Fruit fly (Drosophila melanogaster) whole organism, embryonic: Measurements from ENCODE around the gene kud.

ENCODE experiments used
- CG10209 ChIP-seq: fragments of 200-800 bp; sonication (Bioruptor generic); optimal IDR thresholded peaks from 3 replicates; lab custom pipeline; 2017; ENCODE audit warnings: missing biosample characterization, mild to moderate bottlenecking, missing genetic modification characterization, missing genetic modification reagents
- CG10274 ChIP-seq: fragments of 200-800 bp; sonication (Bioruptor generic); optimal IDR thresholded peaks from 3 replicates; lab custom pipeline; 2017; ENCODE audit warnings: missing biosample characterization, mild to moderate bottlenecking, missing genetic modification characterization
- CG10979 ChIP-seq: fragments of 200-800 bp; sonication (Bioruptor generic); optimal IDR thresholded peaks from 2 replicates; lab custom pipeline; 2018; ENCODE audit warnings: missing biosample characterization, mild to moderate bottlenecking, missing genetic modification characterization, moderate library complexity
- CG11247 ChIP-seq: fragments of 200-800 bp; sonication (Bioruptor generic); IDR thresholded peaks from 2 replicates; pipeline ENCODE4 v1.3.6; 2022; ENCODE audit warnings: missing biosample characterization, missing genetic modification characterization
- CG11398 ChIP-seq: fragments of 200-800 bp; sonication (Bioruptor generic); optimal IDR thresholded peaks from 2 replicates; lab custom pipeline; 2016; ENCODE audit warnings: missing biosample characterization, missing genetic modification characterization
- CG1233 ChIP-seq: fragments of 200-800 bp; sonication (Bioruptor generic); optimal IDR thresholded peaks from 4 replicates; lab custom pipeline; 2018; ENCODE audit warnings: missing biosample characterization, mild to moderate bottlenecking, missing genetic modification characterization
- CG12942 ChIP-seq: fragments of 200-800 bp; sonication (Bioruptor generic); optimal IDR thresholded peaks from 3 replicates; lab custom pipeline; 2016; ENCODE audit warnings: missing biosample characterization, missing genetic modification characterization
- CG13123 ChIP-seq: fragments of 200-800 bp; sonication (Bioruptor generic); optimal IDR thresholded peaks from 2 replicates; lab custom pipeline; 2016; ENCODE audit warnings: missing biosample characterization, missing genetic modification characterization
- CG1603 ChIP-seq: fragments of 200-800 bp; sonication (Bioruptor generic); optimal IDR thresholded peaks from 2 replicates; lab custom pipeline; 2019; ENCODE audit warnings: missing biosample characterization, mild to moderate bottlenecking, missing genetic modification characterization, moderate library complexity
- CG17359 ChIP-seq: fragments of 200-800 bp; sonication (Bioruptor generic); optimal IDR thresholded peaks from 3 replicates; lab custom pipeline; 2018; ENCODE audit warnings: missing biosample characterization, mild to moderate bottlenecking, missing genetic modification characterization, moderate library complexity
- CG17361 ChIP-seq: fragments of 200-800 bp; sonication (Bioruptor generic); IDR thresholded peaks from 3 replicates; pipeline ENCODE4 v1.3.6; 2022; ENCODE audit warnings: missing biosample characterization, missing genetic modification characterization
- CG17568 ChIP-seq: fragments of 200-800 bp; sonication (Bioruptor generic); optimal IDR thresholded peaks from 2 replicates; lab custom pipeline; 2018; ENCODE audit warnings: missing biosample characterization, mild to moderate bottlenecking, missing genetic modification characterization, moderate library complexity
- CG18011 ChIP-seq: fragments of 200-800 bp; sonication (Bioruptor generic); optimal IDR thresholded peaks from 2 replicates; lab custom pipeline; 2017; ENCODE audit warnings: missing biosample characterization, missing genetic modification characterization, mild to moderate bottlenecking, moderate library complexity, missing genotype
- CG1832 ChIP-seq: fragments of 200-800 bp; sonication (Bioruptor generic); optimal IDR thresholded peaks from 2 replicates; lab custom pipeline; 2017; ENCODE audit warnings: missing biosample characterization, mild to moderate bottlenecking, missing genetic modification characterization, inconsistent platforms
- CG18476 ChIP-seq: fragments of 200-800 bp; sonication (Bioruptor generic); optimal IDR thresholded peaks from 2 replicates; lab custom pipeline; 2016; ENCODE audit warnings: missing biosample characterization, mild to moderate bottlenecking, missing genetic modification characterization
- CG3281 ChIP-seq: fragments of 200-800 bp; sonication (Bioruptor generic); optimal IDR thresholded peaks from 3 replicates; lab custom pipeline; 2017; ENCODE audit warnings: missing biosample characterization, mild to moderate bottlenecking, missing genetic modification characterization
- CG3726 ChIP-seq: fragments of 200-800 bp; sonication (Bioruptor generic); IDR thresholded peaks from 3 replicates; pipeline ENCODE4, ENCODE4 v1.3.6; 2022; ENCODE audit warnings: missing biosample characterization, missing genetic modification characterization
- CG4328 ChIP-seq: fragments of 200-800 bp; sonication (Bioruptor generic); optimal IDR thresholded peaks from 3 replicates; lab custom pipeline; 2017; ENCODE audit warnings: missing biosample characterization, missing genetic modification reagents, missing genetic modification characterization
- CG7987 ChIP-seq: fragments of 200-800 bp; sonication (Bioruptor generic); optimal IDR thresholded peaks from 2 replicates; lab custom pipeline; 2018; ENCODE audit warnings: missing biosample characterization, mild to moderate bottlenecking, missing genetic modification characterization, moderate library complexity
- CG9609 ChIP-seq: fragments of 200-800 bp; sonication (Bioruptor generic); optimal IDR thresholded peaks from 3 replicates; lab custom pipeline; 2016; ENCODE audit warnings: missing biosample characterization, missing genetic modification characterization
- CG9797 ChIP-seq: fragments of 200-800 bp; sonication (Bioruptor generic); optimal IDR thresholded peaks from 3 replicates; lab custom pipeline; 2018; ENCODE audit warnings: missing biosample characterization, mild to moderate bottlenecking, missing genetic modification characterization
- CG9817 ChIP-seq: fragments of 200-800 bp; sonication (Bioruptor generic); optimal IDR thresholded peaks from 2 replicates; lab custom pipeline; 2018; ENCODE audit warnings: missing biosample characterization, mild to moderate bottlenecking, missing genetic modification characterization, moderate library complexity
- CkIIα-i1 ChIP-seq: fragments of 200-800 bp; sonication (Bioruptor generic); IDR thresholded peaks from 2 replicates; pipeline ENCODE4 v1.3.6; 2022; ENCODE audit warnings: missing biosample characterization, missing genetic modification characterization
- CoRest ChIP-seq: fragments of 200-800 bp; sonication (Bioruptor generic); optimal IDR thresholded peaks from 3 replicates; lab custom pipeline; 2018; ENCODE audit warnings: missing biosample characterization, mild to moderate bottlenecking, missing genetic modification characterization, moderate library complexity
- Doc3 ChIP-seq: fragments of 200-800 bp; sonication (Bioruptor generic); IDR thresholded peaks from 3 replicates; pipeline ENCODE4 v1.3.6; 2022; ENCODE audit warnings: missing biosample characterization, missing genetic modification characterization; ENCODE audit not compliant: partially characterized antibody
- Lhr ChIP-seq: fragments of 200-800 bp; sonication (Bioruptor generic); optimal IDR thresholded peaks from 3 replicates; lab custom pipeline; 2017; ENCODE audit warnings: mild to moderate bottlenecking, missing biosample characterization, missing genetic modification reagents, missing genetic modification characterization
- Lpt ChIP-seq: fragments of >200 bp; optimal IDR thresholded peaks from 2 replicates; lab custom pipeline; 2018; ENCODE audit warnings: missing biosample characterization, missing genetic modification characterization
- Nf-YB ChIP-seq: fragments of 200-800 bp; sonication (Bioruptor generic); optimal IDR thresholded peaks from 3 replicates; lab custom pipeline; 2019; ENCODE audit warnings: missing biosample characterization, mild to moderate bottlenecking, missing genetic modification characterization, moderate library complexity
- Ravus ChIP-seq: fragments of 200-800 bp; sonication (Bioruptor generic); IDR thresholded peaks from 2 replicates; pipeline ENCODE4 v1.3.6; 2022; ENCODE audit warnings: missing biosample characterization, missing genetic modification characterization
- Six4 ChIP-seq: fragments of 200-800 bp; sonication (Bioruptor generic); optimal IDR thresholded peaks from 2 replicates; lab custom pipeline; 2016; ENCODE audit warnings: missing biosample characterization, missing genetic modification characterization
- Spps ChIP-seq: fragments of 200-800 bp; sonication (Bioruptor generic); optimal IDR thresholded peaks from 2 replicates; lab custom pipeline; 2018; ENCODE audit warnings: missing biosample characterization, mild to moderate bottlenecking, missing genetic modification characterization
- ac ChIP-seq: fragments of 200-800 bp; sonication (Bioruptor generic); optimal IDR thresholded peaks from 3 replicates; lab custom pipeline; 2017; ENCODE audit warnings: missing biosample characterization, mild to moderate bottlenecking, missing genetic modification characterization
- ci ChIP-seq: fragments of 200-800 bp; sonication (Bioruptor generic); IDR thresholded peaks from 3 replicates; pipeline ENCODE4 v1.3.6; 2022; ENCODE audit warnings: missing biosample characterization, missing genetic modification characterization
- da ChIP-seq: fragments of 200-800 bp; sonication (Bioruptor generic); optimal IDR thresholded peaks from 2 replicates; lab custom pipeline; 2016; ENCODE audit warnings: missing biosample characterization, missing genetic modification characterization
- dimm ChIP-seq: fragments of 200-800 bp; sonication (Bioruptor generic); IDR thresholded peaks from 2 replicates; pipeline ENCODE4 v1.3.6; 2022; ENCODE audit warnings: missing biosample characterization, missing genetic modification characterization
- dm ChIP-seq: fragments of 200-800 bp; sonication (Bioruptor generic); optimal IDR thresholded peaks from 3 replicates; lab custom pipeline; 2016; ENCODE audit warnings: missing biosample characterization, missing genetic modification characterization
- eyg ChIP-seq: fragments of 200-800 bp; sonication (Bioruptor generic); optimal IDR thresholded peaks from 3 replicates; lab custom pipeline; 2016; ENCODE audit warnings: missing biosample characterization, missing genetic modification characterization
- gcm ChIP-seq: fragments of 200-800 bp; sonication (Bioruptor generic); optimal IDR thresholded peaks from 2 replicates; lab custom pipeline; 2019; ENCODE audit warnings: missing biosample characterization, mild to moderate bottlenecking, missing genetic modification characterization, moderate library complexity
- gem ChIP-seq: fragments of 200-800 bp; sonication (Bioruptor generic); optimal IDR thresholded peaks from 2 replicates; lab custom pipeline; 2019; ENCODE audit warnings: missing biosample characterization, mild to moderate bottlenecking, missing genetic modification characterization, moderate library complexity
- gsb ChIP-seq: fragments of 200-800 bp; sonication (Bioruptor generic); IDR thresholded peaks from 2 replicates; pipeline ENCODE4 v1.3.6; 2022; ENCODE audit warnings: missing biosample characterization, missing genetic modification characterization
- jing ChIP-seq: fragments of 200-800 bp; sonication (Bioruptor generic); optimal IDR thresholded peaks from 2 replicates; lab custom pipeline; 2018; ENCODE audit warnings: missing biosample characterization, mild to moderate bottlenecking, missing genetic modification characterization
- kni ChIP-seq: fragments of 200-800 bp; sonication (Bioruptor generic); optimal IDR thresholded peaks from 3 replicates; lab custom pipeline; 2017; ENCODE audit warnings: mild to moderate bottlenecking, missing biosample characterization, missing genetic modification reagents, missing genetic modification characterization
- knrl ChIP-seq: fragments of 200-800 bp; sonication (Bioruptor generic); IDR thresholded peaks from 3 replicates; pipeline ENCODE4 v1.3.6; 2022; ENCODE audit warnings: missing biosample characterization, missing genetic modification characterization; ENCODE audit not compliant: partially characterized antibody
- pfk ChIP-seq: fragments of 200-800 bp; sonication (Bioruptor generic); optimal IDR thresholded peaks from 2 replicates; lab custom pipeline; 2018; ENCODE audit warnings: missing biosample characterization, mild to moderate bottlenecking, missing genetic modification characterization, moderate library complexity
- repo ChIP-seq: fragments of 200-800 bp; sonication (Bioruptor generic); optimal IDR thresholded peaks from 2 replicates; lab custom pipeline; 2016; ENCODE audit warnings: missing biosample characterization, missing genetic modification characterization
- sens ChIP-seq: fragments of 200-800 bp; sonication (Bioruptor generic); peaks from one replicate; lab custom pipeline; 2016; ENCODE audit warnings: missing biosample characterization, missing genetic modification characterization
- seq ChIP-seq: fragments of 200-800 bp; sonication (Bioruptor generic); IDR thresholded peaks from 2 replicates; pipeline ENCODE4 v1.3.6; 2022; ENCODE audit warnings: missing biosample characterization, missing genetic modification characterization
- sima ChIP-seq: fragments of 200-800 bp; sonication (Bioruptor generic); optimal IDR thresholded peaks from 2 replicates; lab custom pipeline; 2016; ENCODE audit warnings: missing biosample characterization, missing genetic modification characterization
- slbo ChIP-seq: fragments of 200-800 bp; sonication (Bioruptor generic); IDR thresholded peaks from 2 replicates; pipeline ENCODE4 v1.3.6; 2022; ENCODE audit warnings: missing biosample characterization, missing genetic modification characterization
- tin ChIP-seq: fragments of 200-800 bp; sonication (Bioruptor generic); optimal IDR thresholded peaks from 3 replicates; lab custom pipeline; 2016; ENCODE audit warnings: missing biosample characterization, missing genetic modification characterization
- zen2 ChIP-seq: fragments of 200-800 bp; sonication (Bioruptor generic); IDR thresholded peaks from 3 replicates; pipeline ENCODE4 v1.3.6; 2022; ENCODE audit warnings: missing biosample characterization, missing genetic modification characterization; ENCODE audit not compliant: partially characterized antibody

kud gene

DNA sequence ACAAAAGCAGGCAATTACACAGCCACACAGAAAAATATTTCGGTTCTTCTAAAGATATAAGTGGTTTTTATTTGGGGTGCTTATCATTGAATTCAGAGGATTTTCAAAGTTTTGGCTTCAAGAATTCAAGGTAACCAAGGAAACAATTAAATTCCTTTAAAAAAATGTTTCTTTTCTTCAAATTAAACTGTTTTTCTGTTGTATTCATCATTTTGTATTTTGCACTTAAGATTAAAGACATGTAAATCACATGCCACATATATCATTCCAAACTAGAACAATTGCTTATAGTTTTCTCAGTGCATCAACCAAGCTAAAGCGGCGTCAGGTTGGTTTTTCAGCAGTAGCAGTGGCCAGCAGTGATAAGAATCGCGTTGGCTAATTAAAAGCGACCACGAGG, 4.3 kb downstream of the kud start (continued):
- TF ChIP-seq CG1233 (GFP tag; lab: Kevin White, UChicago) (no peak), CG3726 (GFP tag; lab: Robert Waterston, UW) (no peak), CG1832 (GFP tag; lab: Kevin White, UChicago) (no peak), CG7987 (GFP tag; lab: Kevin White, UChicago) (no peak), CG18011 (GFP tag; lab: Kevin White, UChicago) (no peak), CG4328 (GFP tag; lab: Kevin White, UChicago) (no peak), ci (no peak), CG3281 (GFP tag; lab: Kevin White, UChicago) (peak; percentile 16), CG11398 (GFP tag; lab: Kevin White, UChicago) (no peak), Six4 (GFP tag; lab: Kevin White, UChicago) (no peak), dm (no peak), Lpt (GFP tag; lab: Kevin White, UChicago) (no peak), repo (GFP tag; lab: Kevin White, UChicago) (no peak), CG9817 (tag; lab: Kevin White, UChicago) (no peak), CG17568 (GFP tag; lab: Kevin White, UChicago) (no peak), knrl (GFP tag; lab: Robert Waterston, UW) (no peak), Spps (tag; lab: Kevin White, UChicago) (no peak), zen2 (GFP tag; lab: Robert Waterston, UW) (no peak), Nf-YB (GFP tag; lab: Kevin White, UChicago) (peak; percentile 9), Ravus (no peak), gsb (GFP tag; lab: Robert Waterston, UW) (no peak; the same call in 1 of the 2 replicates), CG17361 (GFP tag; lab: Robert Waterston, UW) (peak; percentile 53; the same call in 1 of the 3 replicates), CG10209 (GFP tag; lab: Kevin White, UChicago) (peak; percentile 9), CG12942 (GFP tag; lab: Kevin White, UChicago) (no peak), sima (GFP tag; lab: Kevin White, UChicago) (no peak), CG11247 (GFP tag; lab: Robert Waterston, UW) (no peak), jing (no peak), gcm (GFP tag; lab: Kevin White, UChicago) (no peak), seq (peak; percentile 43; the same call in 1 of the 2 replicates), slbo (GFP tag; lab: Robert Waterston, UW) (0 out of 2 replicates have a peak, but pooled peaks have one; percentile 27), da (GFP tag; lab: Kevin White, UChicago) (no peak), Doc3 (no peak), CG9797 (GFP tag; lab: Kevin White, UChicago) (no peak), dimm (no peak), tin (GFP tag; lab: Kevin White, UChicago) (no peak), gem (peak; percentile 74), CG10274 (GFP tag; lab: Kevin White, UChicago) (no peak), CG1603 (tag; lab: Kevin White, UChicago) (no peak), CG18476 (GFP tag; lab: Kevin White, UChicago) (no peak), CkIIα-i1 (GFP tag; lab: Robert Waterston, UW) (no peak), CG13123 (no peak), CG9609 (GFP tag; lab: Kevin White, UChicago) (no peak), sens (GFP tag; lab: Kevin White, UChicago) (peak; percentile 62), ac (no peak), CoRest (peak; percentile 58), kni (GFP tag; lab: Kevin White, UChicago) (no peak), eyg (no peak), CG10979 (tag; lab: Kevin White, UChicago) (peak; percentile 30), CG17359 (no peak), Lhr (GFP tag; lab: Kevin White, UChicago) (no peak), pfk (GFP tag; lab: Kevin White, UChicago) (no peak)
